Worm (Caenorhabditis elegans) whole organism, early embryonic: ENCODE data around the gene F52B11.5.
A peak's percentile ranks its signal among the peaks of the same experiment; 100 is the strongest.

Experiments
- B0310.2 ChIP-seq: sonication (generic microtip); optimal IDR thresholded peaks from 2 replicates; lab custom pipeline; 2016; ENCODE audit warnings: mild to moderate bottlenecking, missing genetic modification characterization, missing compliant biosample characterization
- F13C5.2 ChIP-seq: sonication (generic microtip); optimal IDR thresholded peaks from 2 replicates; lab custom pipeline; 2017; ENCODE audit warnings: mild to moderate bottlenecking, missing genetic modification characterization, inconsistent platforms, missing compliant biosample characterization
- aly-1 ChIP-seq: sonication (generic microtip); optimal IDR thresholded peaks from 2 replicates; lab custom pipeline; 2016; ENCODE audit warnings: missing genetic modification characterization, missing compliant biosample characterization
- ama-1 ChIP-seq: fragments of 150-350 bp; optimal IDR thresholded peaks from 2 replicates; lab custom pipeline; 2014
- ceh-13 ChIP-seq: fragments of 200-800 bp; sonication (Bioruptor generic); optimal IDR thresholded peaks from 2 replicates; lab custom pipeline; 2018; ENCODE audit warnings: mild to moderate bottlenecking, missing genetic modification characterization, missing compliant biosample characterization
- ceh-36 ChIP-seq: sonication (generic microtip); optimal IDR thresholded peaks from 2 replicates; lab custom pipeline; 2016; ENCODE audit warnings: missing genetic modification characterization, inconsistent platforms, missing compliant biosample characterization
- ets-7 ChIP-seq: sonication (generic microtip); optimal IDR thresholded peaks from 2 replicates; lab custom pipeline; 2016; ENCODE audit warnings: missing genotype, missing genetic modification characterization, missing compliant biosample characterization
- flt-1 ChIP-seq: fragments of 200-800 bp; sonication (Bioruptor generic); IDR thresholded peaks from 2 replicates; pipeline ENCODE4 v1.3.6; 2022; ENCODE audit warnings: missing genetic modification characterization, missing compliant biosample characterization
- hmbx-1 ChIP-seq: sonication (generic microtip); optimal IDR thresholded peaks from 2 replicates; lab custom pipeline; 2016; ENCODE audit warnings: mild to moderate bottlenecking, missing genetic modification characterization, missing compliant biosample characterization
- hmg-4 ChIP-seq: fragments of 200-800 bp; sonication (Bioruptor generic); optimal IDR thresholded peaks from 2 replicates; lab custom pipeline; 2018; ENCODE audit warnings: mild to moderate bottlenecking, missing genetic modification characterization, missing compliant biosample characterization
- hnd-1 ChIP-seq: sonication (generic microtip); optimal IDR thresholded peaks from 2 replicates; lab custom pipeline; 2016; ENCODE audit warnings: missing genetic modification characterization, missing compliant biosample characterization
- pes-1 ChIP-seq: fragments of 200-800 bp; sonication (Bioruptor generic); IDR thresholded peaks from 2 replicates; pipeline ENCODE4 v1.3.6; 2022; ENCODE audit warnings: missing genetic modification reagents, missing genetic modification characterization, missing compliant biosample characterization
- scrt-1 ChIP-seq: fragments of 200-800 bp; sonication (Bioruptor generic); IDR thresholded peaks from 2 replicates; pipeline ENCODE4 v1.3.6; 2022; ENCODE audit warnings: missing genetic modification characterization, missing compliant biosample characterization
- sea-1 ChIP-seq: fragments of 200-800 bp; sonication (Bioruptor generic); conservative IDR thresholded peaks from 2 replicates; pipeline ENCODE4 v1.3.6; 2022; ENCODE audit warnings: missing genetic modification characterization, missing compliant biosample characterization
- tbx-11 ChIP-seq: fragments of 200-800 bp; sonication (Bioruptor generic); IDR thresholded peaks from 2 replicates; pipeline ENCODE4 v1.3.6; 2022; ENCODE audit warnings: missing genetic modification characterization, missing compliant biosample characterization
- tbx-37 ChIP-seq: fragments of 200-800 bp; sonication (Bioruptor generic); conservative IDR thresholded peaks from 2 replicates; pipeline ENCODE4 v1.3.6; 2022; ENCODE audit warnings: missing genetic modification reagents, missing genetic modification characterization, missing compliant biosample characterization
- tra-4 ChIP-seq: sonication (generic microtip); optimal IDR thresholded peaks from 2 replicates; lab custom pipeline; 2017; ENCODE audit warnings: missing genetic modification characterization, missing compliant biosample characterization

The F52B11.5 gene

DNA sequence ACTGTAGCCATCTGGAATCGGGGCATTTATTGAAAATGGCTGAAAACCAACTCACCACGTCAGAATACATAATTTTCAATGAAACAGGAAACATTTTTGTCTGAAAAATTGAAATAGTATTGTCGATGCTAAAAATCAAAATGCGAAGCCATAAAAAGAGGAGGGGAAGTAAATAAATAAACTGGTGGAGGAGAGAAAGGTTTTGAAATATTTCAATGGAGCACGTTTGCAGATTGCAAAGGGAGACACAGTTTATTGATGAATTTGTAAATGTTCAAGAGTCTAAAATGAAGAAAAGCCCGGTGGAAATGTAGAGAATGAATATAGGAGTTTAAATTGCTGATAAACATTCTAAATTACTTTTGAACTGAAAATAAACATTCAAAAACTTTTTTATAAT lies at the start of gene F52B11.5:
F52B11.5 (minus strand) TSS at position 178 of the 400 bp plus-strand sequence.
- TF ChIP-seq tbx-11: no peak
- TF ChIP-seq sea-1: no peak
- no peak for TF ChIP-seq hmbx-1
- TF ChIP-seq tra-4 (tag; lab: Kevin White, UChicago): no peak
- TF ChIP-seq F13C5.2: no peak
- no peak for TF ChIP-seq pes-1 (GFP tag; lab: Robert Waterston, UW)

- no peak for TF ChIP-seq hmbx-1
- TF ChIP-seq F13C5.2: no peak
Measured at ce11 chrIV:14145594-14145993, 42.6 kb upstream of the F52B11.5 start, which contains the start of gene oac-37. Gene oac-37, plus strand, starts transcription at chrIV:14145894.

DNA sequence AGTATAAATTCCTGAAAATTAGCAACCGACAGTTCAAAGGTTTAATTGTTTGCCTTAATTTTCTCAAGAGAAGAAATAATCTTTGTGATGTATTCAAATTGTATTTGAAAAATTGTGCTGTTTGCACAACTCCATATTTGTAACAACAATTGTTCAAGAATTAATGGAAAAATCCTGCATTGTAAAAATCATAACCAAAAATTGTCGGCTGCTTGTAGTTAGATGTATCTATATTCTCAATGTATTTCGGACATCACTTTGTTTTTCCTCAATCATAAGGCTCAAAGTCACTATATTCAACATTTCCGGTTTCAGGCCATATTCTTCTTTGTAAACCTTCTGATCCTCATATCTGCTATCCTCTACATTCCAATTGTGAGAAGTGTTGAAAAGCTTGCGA lies 40.0 kb upstream of the F52B11.5 start:
- TF ChIP-seq tra-4 (tag; lab: Kevin White, UChicago) (no peak), ama-1 (lab: Kevin White, UChicago) (no peak)

DNA sequence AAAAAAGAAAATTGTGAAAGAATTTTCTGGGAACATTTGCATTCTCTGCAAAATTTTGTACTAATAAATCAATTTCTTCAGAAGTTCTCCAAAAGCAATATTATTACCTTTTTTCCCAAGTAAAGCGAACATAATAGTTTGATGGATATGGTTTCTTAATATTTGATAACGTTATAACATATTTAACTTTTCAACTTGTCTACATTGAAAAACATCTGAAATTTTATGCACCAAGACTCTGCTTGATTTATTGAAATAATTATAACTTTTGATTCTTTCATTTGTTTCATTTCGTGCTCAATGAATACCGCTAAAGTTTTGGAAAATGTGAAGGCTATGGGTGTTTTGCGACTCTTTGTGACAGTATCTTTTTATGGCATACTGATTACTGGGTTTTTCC lies 34.0 kb upstream of the F52B11.5 start, which contains the start of gene srz-31:
srz-31 (plus strand) TSS at position 301 of the 400 bp plus-strand sequence.
- TF ChIP-seq B0310.2 (tag; lab: Kevin White, UChicago): no peak
- no peak for TF ChIP-seq tra-4 (tag; lab: Kevin White, UChicago)
- TF ChIP-seq ceh-13 (GFP tag; lab: Kevin White, UChicago): no peak
- TF ChIP-seq hmbx-1: no peak
- TF ChIP-seq scrt-1 (GFP tag; lab: Robert Waterston, UW): no peak
- no peak for TF ChIP-seq ama-1 (lab: Kevin White, UChicago)
- no peak for TF ChIP-seq pes-1 (GFP tag; lab: Robert Waterston, UW)
- TF ChIP-seq aly-1 (tag; lab: Kevin White, UChicago): no peak
- TF ChIP-seq ets-7 (tag; lab: Kevin White, UChicago): no peak

DNA sequence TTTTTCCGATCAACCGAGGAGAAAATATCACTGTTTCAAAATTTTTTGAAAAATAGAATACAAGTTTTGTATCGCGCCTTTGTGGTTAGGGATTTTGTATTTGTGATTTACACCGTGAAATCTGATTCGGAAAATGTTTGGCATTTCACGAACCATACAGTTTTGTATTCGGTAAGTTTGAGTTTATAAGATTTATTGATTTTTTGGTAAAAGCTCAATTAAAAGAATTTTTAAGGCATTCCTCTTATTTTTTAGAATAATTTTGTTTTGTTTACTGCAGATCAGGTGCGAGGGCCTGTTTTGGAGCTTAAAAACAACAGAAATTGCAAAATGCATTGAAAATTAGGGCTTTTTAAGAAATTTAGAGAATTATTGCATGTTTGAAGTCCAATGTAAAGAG lies 30.4 kb upstream of the F52B11.5 start:
- TF ChIP-seq pes-1 (GFP tag; lab: Robert Waterston, UW) (no peak), scrt-1 (GFP tag; lab: Robert Waterston, UW) (no peak), hmbx-1 (no peak), sea-1 (no peak), ets-7 (tag; lab: Kevin White, UChicago) (no peak), aly-1 (tag; lab: Kevin White, UChicago) (no peak)

DNA sequence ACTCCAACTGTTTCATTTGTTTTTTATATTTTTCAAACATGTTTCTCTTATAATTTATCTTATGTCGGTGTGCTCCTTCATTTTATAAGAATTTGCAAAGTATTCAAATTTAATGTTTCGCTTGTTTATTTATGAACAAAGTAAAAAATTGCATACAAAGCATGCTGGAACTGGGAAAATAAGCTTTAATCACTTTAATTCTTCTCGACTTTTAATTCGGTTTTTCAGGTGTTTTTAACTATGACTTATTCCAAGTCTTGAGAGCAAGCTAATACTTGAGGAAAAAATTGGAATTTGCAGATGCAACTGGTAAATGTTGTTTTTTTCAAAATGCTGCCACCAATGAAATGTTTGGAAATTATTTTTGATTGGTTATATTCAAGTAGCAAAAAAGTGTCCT lies 28.7 kb upstream of the F52B11.5 start, which contains the start of gene srz-59:
srz-59 (plus strand) TSS at position 301 of the 400 bp plus-strand sequence.
- TF ChIP-seq tbx-37: no peak
- no peak for TF ChIP-seq aly-1 (tag; lab: Kevin White, UChicago)
- no peak for TF ChIP-seq sea-1
- no peak for TF ChIP-seq scrt-1 (GFP tag; lab: Robert Waterston, UW)
- TF ChIP-seq ceh-36: no peak
- no peak for TF ChIP-seq ceh-13 (GFP tag; lab: Kevin White, UChicago)
- no peak for TF ChIP-seq hnd-1 (tag; lab: Kevin White, UChicago)
- TF ChIP-seq ama-1 (lab: Kevin White, UChicago): no peak
- no peak for TF ChIP-seq flt-1 (GFP tag; lab: Robert Waterston, UW)
- no peak for TF ChIP-seq tra-4 (tag; lab: Kevin White, UChicago)
- TF ChIP-seq ets-7 (tag; lab: Kevin White, UChicago): no peak
- no peak for TF ChIP-seq tbx-11
- no peak for TF ChIP-seq pes-1 (GFP tag; lab: Robert Waterston, UW)
- TF ChIP-seq F13C5.2: no peak
- TF ChIP-seq hmg-4 (GFP tag; lab: Kevin White, UChicago): no peak
- no peak for TF ChIP-seq B0310.2 (tag; lab: Kevin White, UChicago)
- TF ChIP-seq hmbx-1: no peak

ce11 chrIV:14129091-14129490 lies 26.1 kb upstream of the F52B11.5 start, which contains the start of gene srz-42:
Gene srz-42, plus strand, starts transcription at chrIV:14129391.
- TF ChIP-seq pes-1 (GFP tag; lab: Robert Waterston, UW) (no peak), F13C5.2 (no peak), hmbx-1 (no peak), tbx-37 (no peak), sea-1 (no peak), ceh-36 (no peak), hnd-1 (tag; lab: Kevin White, UChicago) (no peak), flt-1 (GFP tag; lab: Robert Waterston, UW) (no peak), ceh-13 (GFP tag; lab: Kevin White, UChicago) (no peak), B0310.2 (tag; lab: Kevin White, UChicago) (no peak), tra-4 (tag; lab: Kevin White, UChicago) (no peak), ama-1 (lab: Kevin White, UChicago) (no peak), hmg-4 (GFP tag; lab: Kevin White, UChicago) (no peak), scrt-1 (GFP tag; lab: Robert Waterston, UW) (no peak), ets-7 (tag; lab: Kevin White, UChicago) (no peak), tbx-11 (no peak)

DNA sequence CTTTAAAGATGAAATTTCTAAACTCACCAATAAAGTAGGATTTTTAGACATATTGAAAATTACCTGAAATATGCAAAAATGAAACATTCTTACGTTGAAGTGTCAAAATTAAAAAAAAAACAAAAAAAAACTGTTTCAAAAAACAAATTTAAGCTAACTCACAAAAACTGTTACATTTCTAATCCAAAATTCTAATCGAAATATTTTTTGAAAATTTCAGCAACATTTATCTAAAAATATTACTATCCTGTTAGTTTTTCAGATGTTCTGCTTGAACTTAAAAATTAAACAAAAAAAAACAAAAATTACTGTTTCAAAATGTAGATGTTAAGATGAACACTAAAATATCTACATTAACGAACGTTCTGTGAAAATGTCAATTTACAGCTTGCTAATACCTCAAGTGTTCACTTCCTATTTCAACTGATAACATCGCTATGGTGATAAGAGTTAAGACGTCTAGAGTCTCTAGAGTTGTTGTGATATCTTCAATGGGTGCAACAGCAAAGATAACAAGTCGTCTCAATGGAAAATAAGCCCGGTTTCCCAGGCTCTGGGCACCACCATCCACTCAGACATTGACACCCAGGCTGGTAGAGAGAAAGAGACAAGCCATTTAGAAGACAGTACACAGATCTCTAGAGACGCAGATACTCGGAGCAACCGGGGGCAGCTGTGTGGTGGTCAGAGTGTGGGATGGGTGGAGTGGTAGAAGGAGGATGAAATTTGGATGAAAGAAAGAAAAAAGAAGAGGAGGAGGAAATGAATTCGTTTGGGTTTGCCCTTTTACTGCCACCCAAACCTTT lies 25.0 kb upstream of the F52B11.5 start, which contains the start of gene H12I19.115:
H12I19.115 (minus strand) TSS at position 51 of the 806 bp plus-strand sequence.
- TF ChIP-seq ceh-36 (no peak), tbx-37 (no peak), ama-1 (lab: Kevin White, UChicago) (no peak), pes-1 (GFP tag; lab: Robert Waterston, UW) (no peak), sea-1 (no peak), F13C5.2 (peak; percentile 13), B0310.2 (tag; lab: Kevin White, UChicago) (no peak)
